Worm (Caenorhabditis elegans): Measurements from ENCODE around the gene Y39A1A.16.

Y39A1A.16 gene

ce11 chrIII:10636493-10637031, 42.5 kb upstream of the Y39A1A.16 start (continued):
- TF ChIP-seq F44E2.7 (GFP tag; IDR thresholded peaks at IDR 0.05) (no peak), ama-1 (optimal IDR thresholded peaks at IDR 0.05) (no peak), rbr-2 (tag; optimal IDR thresholded peaks at IDR 0.05) (no peak), mes-2 (tag; optimal IDR thresholded peaks at IDR 0.05; ENCODE audit: poor library complexity, severe bottlenecking) (peak; percentile 1), hif-1 (tag; optimal IDR thresholded peaks at IDR 0.05) (peak in 1 of 2 experiments; percentile 12), set-16 (GFP tag; IDR thresholded peaks at IDR 0.05) (no peak), vab-7 (GFP tag; IDR thresholded peaks at IDR 0.05) (no peak), lin-13 (GFP tag; optimal IDR thresholded peaks at IDR 0.05) (no peak), tag-97 (GFP tag; IDR thresholded peaks at IDR 0.05) (no peak), aha-1 (tag) (no peak), hlh-11 (tag; optimal IDR thresholded peaks at IDR 0.05) (peak; percentile 36), madf-5 (GFP tag; IDR thresholded peaks at IDR 0.05) (no peak), ztf-7 (tag; optimal IDR thresholded peaks at IDR 0.05) (no peak), lin-15B (tag; optimal IDR thresholded peaks at IDR 0.05) (no peak), Y75B8A.6 (GFP tag; IDR thresholded peaks at IDR 0.05) (no peak), hlh-30 (tag; optimal IDR thresholded peaks at IDR 0.05; ENCODE audit: insufficient read depth) (peak; percentile 42), nhr-28 (tag; optimal IDR thresholded peaks at IDR 0.05) (peak; percentile 43), zfp-2 (tag; optimal IDR thresholded peaks at IDR 0.05) (no peak), nhr-42 (GFP tag; IDR thresholded peaks at IDR 0.05) (no peak), php-3 (GFP tag; IDR thresholded peaks at IDR 0.05) (no peak), madf-9 (GFP tag; conservative IDR thresholded peaks at IDR 0.05) (no peak), pha-4 (GFP tag; IDR thresholded peaks at IDR 0.05) (no peak; the same call in 1 of the 2 replicates), pha-4 (tag; optimal IDR thresholded peaks at IDR 0.05) (peak; percentile 79), mdl-1 (tag; optimal IDR thresholded peaks at IDR 0.05) (peak; percentile 10 to 59), ceh-20 (GFP tag; IDR thresholded peaks at IDR 0.05) (no peak), snpc-4 (tag; optimal IDR thresholded peaks at IDR 0.05) (no peak), ztf-11 (tag; optimal IDR thresholded peaks at IDR 0.05) (no peak), unc-62 (GFP tag; optimal IDR thresholded peaks at IDR 0.05 in 1 of 2) (no peak), unc-62 (tag; optimal IDR thresholded peaks at IDR 0.05) (no peak), nhr-11 (tag; optimal IDR thresholded peaks at IDR 0.05) (no peak), nhr-77 (tag; optimal IDR thresholded peaks at IDR 0.05) (no peak)

DNA sequence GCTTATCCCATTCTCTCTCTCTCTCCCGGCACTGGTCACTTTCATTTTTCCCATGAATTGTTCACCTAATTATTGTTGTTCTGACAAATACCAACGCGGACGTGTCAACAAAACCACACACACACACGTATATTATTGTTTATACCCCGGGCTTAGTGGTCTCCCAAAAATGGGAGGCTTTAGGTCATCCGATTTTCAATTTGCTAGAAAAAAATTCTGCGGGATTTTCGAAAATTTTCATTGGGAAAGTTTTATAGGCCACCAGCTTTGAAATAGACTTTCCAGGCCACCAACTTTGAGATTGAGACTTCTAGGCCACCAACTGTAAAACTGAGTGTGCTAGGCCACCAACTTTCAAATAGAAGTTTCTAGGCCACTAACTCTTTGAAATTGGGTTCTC, 41.1 kb upstream of the Y39A1A.16 start:
- peak in 1 of 2 experiments; percentile 92 for TF ChIP-seq unc-62 (GFP tag; optimal IDR thresholded peaks at IDR 0.05 in 1 of 2)
- no peak for TF ChIP-seq unc-62 (tag; optimal IDR thresholded peaks at IDR 0.05)
- no peak for TF ChIP-seq lsy-2 (tag; optimal IDR thresholded peaks at IDR 0.05)
- no peak for TF ChIP-seq zip-2 (tag; optimal IDR thresholded peaks at IDR 0.05)

- TF ChIP-seq mdl-1 (tag; optimal IDR thresholded peaks at IDR 0.05) (no peak), aha-1 (tag) (peak; percentile 18)
Measured at ce11 chrIII:10638339-10639021, 40.6 kb upstream of the Y39A1A.16 start, which contains the start of gene Y39A1A.27. Gene Y39A1A.27, plus strand, starts transcription at chrIII:10638971.

DNA sequence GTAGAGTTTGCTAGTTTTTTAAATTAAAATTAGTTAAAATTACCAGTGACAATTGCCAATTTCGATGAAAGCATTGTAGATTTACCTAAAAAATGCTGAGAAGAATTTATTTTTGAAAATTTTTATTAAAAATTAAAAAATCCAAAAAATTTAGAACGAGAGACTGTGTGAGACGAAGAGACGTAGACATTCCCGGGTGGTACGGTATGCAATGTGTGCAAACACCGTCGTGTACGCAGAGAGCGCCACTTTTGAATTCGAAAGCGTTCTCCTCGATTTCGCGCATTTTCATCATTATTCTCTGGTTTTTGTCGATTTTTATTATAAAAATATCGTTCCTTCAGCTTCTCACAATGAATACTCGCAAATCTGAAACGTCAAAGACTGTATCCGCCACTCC, 36.3 kb upstream of the Y39A1A.16 start, which contains the start of the genes dhs-11 and orc-1:
Gene dhs-11, minus strand, starts transcription at position 85 of the 400 bp plus-strand sequence.
Gene orc-1, plus strand, starts transcription at position 349 of the 400 bp plus-strand sequence.
- peak; percentile 56 for TF ChIP-seq dve-1 (tag; optimal IDR thresholded peaks at IDR 0.05; ENCODE audit: insufficient read depth)
- no peak for TF ChIP-seq lin-39 (tag; optimal IDR thresholded peaks at IDR 0.05)
- peak; percentile 67 for TF ChIP-seq aha-1 (tag)
- TF ChIP-seq F26F4.8 (GFP tag; conservative IDR thresholded peaks at IDR 0.05) = no peak
- peak; percentile 68 for TF ChIP-seq mes-2 (tag; optimal IDR thresholded peaks at IDR 0.05; ENCODE audit: poor library complexity, severe bottlenecking)
- no peak for TF ChIP-seq rbr-2 (tag; optimal IDR thresholded peaks at IDR 0.05)
- no peak for TF ChIP-seq fkh-10 (GFP tag; optimal IDR thresholded peaks at IDR 0.05)
- no peak for TF ChIP-seq set-16 (GFP tag; IDR thresholded peaks at IDR 0.05)
- TF ChIP-seq ceh-32 (tag; optimal IDR thresholded peaks at IDR 0.05; ENCODE audit: poor library complexity) = no peak
- no peak for TF ChIP-seq nhr-10 (tag; optimal IDR thresholded peaks at IDR 0.05)
- TF ChIP-seq spr-3 (GFP tag; optimal IDR thresholded peaks at IDR 0.05) = no peak
- TF ChIP-seq ceh-82 (tag; optimal IDR thresholded peaks at IDR 0.05) = no peak
- no peak for TF ChIP-seq Y75B8A.6 (GFP tag; IDR thresholded peaks at IDR 0.05)
- no peak for TF ChIP-seq F49E8.2 (tag; optimal IDR thresholded peaks at IDR 0.05; ENCODE audit: borderline replicate concordance)
- TF ChIP-seq aly-2 (tag; optimal IDR thresholded peaks at IDR 0.05) = no peak
- TF ChIP-seq dmd-9 (GFP tag; IDR thresholded peaks at IDR 0.05) = no peak
- no peak for TF ChIP-seq D1046.2 (GFP tag; IDR thresholded peaks at IDR 0.05)
- TF ChIP-seq ztf-11 (tag; optimal IDR thresholded peaks at IDR 0.05) = no peak
- TF ChIP-seq zfp-2 (tag; optimal IDR thresholded peaks at IDR 0.05) = no peak
- no peak for TF ChIP-seq T26A8.4 (GFP tag; IDR thresholded peaks at IDR 0.05)
